Worm (Caenorhabditis elegans) whole organism, L1 larva: ENCODE data around the gene vig-1.

Source experiments
- aha-1 ChIP-seq: fragments of 150-350 bp; optimal IDR thresholded peaks from 2 replicates; lab custom pipeline; 2014; ENCODE audit warnings: missing biosample characterization, missing genetic modification characterization
- ets-5 ChIP-seq: fragments of 200-800 bp; sonication (Bioruptor generic); IDR thresholded peaks from 2 replicates; pipeline ENCODE4 v1.3.6; 2022; ENCODE audit warnings: missing genetic modification characterization, missing compliant biosample characterization
- fkh-10 ChIP-seq: sonication (generic microtip); optimal IDR thresholded peaks from 2 replicates; lab custom pipeline; 2017; ENCODE audit warnings: missing biosample characterization, missing genetic modification reagents, missing genetic modification characterization
- hlh-17 ChIP-seq: fragments of 200-800 bp; sonication (Bioruptor generic); optimal IDR thresholded peaks from 2 replicates; lab custom pipeline; 2018; ENCODE audit warnings: missing genetic modification characterization, mild to moderate bottlenecking, missing compliant biosample characterization, moderate library complexity, borderline replicate concordance
- isw-1 ChIP-seq: fragments of 200-800 bp; sonication (Bioruptor generic); IDR thresholded peaks from 2 replicates; pipeline ENCODE4 v1.3.6; 2022; ENCODE audit warnings: missing genetic modification characterization, missing compliant biosample characterization
- lin-13 ChIP-seq: fragments of 150-350 bp; optimal IDR thresholded peaks from 2 replicates; lab custom pipeline; 2014; ENCODE audit warnings: missing biosample characterization, missing genetic modification reagents, missing genetic modification characterization
- lin-15B ChIP-seq: fragments of 150-350 bp; sonication (generic microtip); optimal IDR thresholded peaks from 3 replicates; lab custom pipeline; 2014; ENCODE audit warnings: missing biosample characterization, missing genetic modification characterization
- lsy-2 ChIP-seq, 2 experiments: fragments of 150-350 bp; optimal IDR thresholded peaks; 2 replicates each; lab custom pipeline; 2014; ENCODE audit warnings: missing biosample characterization in 2 of 2, missing genetic modification characterization in 2 of 2
- mep-1 ChIP-seq: fragments of 150-350 bp; optimal IDR thresholded peaks from 2 replicates; lab custom pipeline; 2014; ENCODE audit warnings: missing biosample characterization, missing genetic modification characterization
- nhr-11 ChIP-seq: fragments of 150-350 bp; optimal IDR thresholded peaks from 2 replicates; lab custom pipeline; 2014; ENCODE audit warnings: missing biosample characterization, missing genetic modification characterization
- nhr-237 ChIP-seq: fragments of 150-350 bp; optimal IDR thresholded peaks from 2 replicates; lab custom pipeline; 2014; ENCODE audit warnings: missing biosample characterization, missing genetic modification characterization
- nhr-76 ChIP-seq: sonication (generic microtip); optimal IDR thresholded peaks from 2 replicates; lab custom pipeline; 2017; ENCODE audit warnings: missing biosample characterization, missing genetic modification characterization
- ztf-11 ChIP-seq, 2 experiments: sonication (generic microtip); optimal IDR thresholded peaks; 2 replicates each; lab custom pipeline; 2016 to 2017; ENCODE audit warnings: missing genetic modification characterization in 2 of 2, missing biosample characterization in 1 of 2, missing compliant biosample characterization in 1 of 2
- ztf-4 ChIP-seq: fragments of 150-350 bp; optimal IDR thresholded peaks from 2 replicates; lab custom pipeline; 2014; ENCODE audit warnings: missing biosample characterization, missing genetic modification characterization

- TF ChIP-seq ets-5 (GFP tag; lab: Robert Waterston, UW) (no peak), nhr-76 (tag; lab: Kevin White, UChicago) (no peak), lsy-2 (tag; optimal IDR thresholded peaks at IDR 0.05; lab: Kevin White, UChicago) (no peak), lin-13 (GFP tag; lab: Kevin White, UChicago) (no peak), mep-1 (tag; lab: Kevin White, UChicago) (no peak), ztf-4 (tag; lab: Kevin White, UChicago) (no peak), lin-15B (tag; lab: Kevin White, UChicago) (no peak), aha-1 (no peak), isw-1 (no peak), nhr-237 (tag; lab: Kevin White, UChicago) (no peak), ztf-11 (tag; optimal IDR thresholded peaks at IDR 0.05; lab: Kevin White, UChicago) (no peak), nhr-11 (tag; lab: Kevin White, UChicago) (no peak), hlh-17 (GFP tag; lab: Kevin White, UChicago) (no peak), fkh-10 (no peak)
Measured at ce11 chrII:1362423-1362822, 41.6 kb downstream of the vig-1 start.
